Worm (Caenorhabditis elegans) whole organism, midembryonic: ENCODE data around the gene F41F3.8.

Experiments used
- flt-1 ChIP-seq: fragments of 200-800 bp; sonication (Bioruptor generic); IDR thresholded peaks from 2 replicates; pipeline ENCODE4 v1.3.6; 2022; ENCODE audit warnings: missing genetic modification characterization, missing compliant biosample characterization
- med-1 ChIP-seq: sonication (generic microtip); optimal IDR thresholded peaks from 2 replicates; lab custom pipeline; 2017; ENCODE audit warnings: missing genetic modification characterization, mild to moderate bottlenecking, missing compliant biosample characterization, antibody characterized with exemption, missing genetic modification reagents; ENCODE audit not compliant: insufficient read depth
- tab-1 ChIP-seq: fragments of 200-800 bp; sonication (Bioruptor generic); IDR thresholded peaks from 2 replicates; pipeline ENCODE4 v1.3.6; 2022; ENCODE audit warnings: missing genetic modification characterization, missing compliant biosample characterization
- ztf-23 ChIP-seq: fragments of 200-800 bp; sonication (Bioruptor generic); IDR thresholded peaks from 2 replicates; pipeline ENCODE4 v1.3.6; 2022; ENCODE audit warnings: missing genetic modification reagents, missing genetic modification characterization, missing compliant biosample characterization

- TF ChIP-seq tab-1 (GFP tag; lab: Robert Waterston, UW) (no peak), ztf-23 (GFP tag; lab: Robert Waterston, UW) (no peak), flt-1 (GFP tag; lab: Robert Waterston, UW) (no peak), med-1 (no peak)
Observed at ce11 chrV:4684137-4684536, 35.5 kb downstream of the F41F3.8 start.
